Worm (Caenorhabditis elegans) whole organism, L1 larva: ENCODE results near the gene tbce-1.

Source experiments
- fkh-8 ChIP-seq: sonication (generic microtip); optimal IDR thresholded peaks from 2 replicates; lab custom pipeline; 2016; ENCODE audit warnings: mild to moderate bottlenecking, missing genetic modification characterization, missing compliant biosample characterization
- nhr-76 ChIP-seq: sonication (generic microtip); optimal IDR thresholded peaks from 2 replicates; lab custom pipeline; 2017; ENCODE audit warnings: missing biosample characterization, missing genetic modification characterization

- no peak for TF ChIP-seq fkh-8 (tag; lab: Kevin White, UChicago)
- no peak for TF ChIP-seq nhr-76 (tag; lab: Kevin White, UChicago)
Measured at ce11 chrIV:8247341-8247740, 47.1 kb upstream of the tbce-1 start.
